Fruit fly (Drosophila melanogaster) whole organism, adult: ENCODE data around the gene CG43731.

ENCODE experiments used
- Hr96 ChIP-seq: fragments of 200-800 bp; sonication (Bioruptor generic); optimal IDR thresholded peaks from 2 replicates; lab custom pipeline; 2016; ENCODE audit warnings: missing biosample characterization, missing genetic modification characterization
- Mnt ChIP-seq: fragments of 200-800 bp; sonication (Bioruptor generic); optimal IDR thresholded peaks from 2 replicates; lab custom pipeline; 2016; ENCODE audit warnings: missing biosample characterization, mild to moderate bottlenecking, missing genetic modification characterization
- bab1 ChIP-seq: fragments of 200-800 bp; sonication (Bioruptor generic); optimal IDR thresholded peaks from 3 replicates; lab custom pipeline; 2019; ENCODE audit warnings: missing biosample characterization, mild to moderate bottlenecking, missing genetic modification characterization, moderate library complexity
- cic ChIP-seq: fragments of 200-800 bp; sonication (Bioruptor generic); optimal IDR thresholded peaks from 2 replicates; lab custom pipeline; 2017; ENCODE audit warnings: missing biosample characterization, mild to moderate bottlenecking, missing genetic modification characterization, moderate library complexity
- pad ChIP-seq: fragments of 200-800 bp; sonication (Bioruptor generic); optimal IDR thresholded peaks from 3 replicates; lab custom pipeline; 2017; ENCODE audit warnings: missing biosample characterization, missing genetic modification characterization, mild to moderate bottlenecking, moderate library complexity, missing genetic modification reagents

DNA sequence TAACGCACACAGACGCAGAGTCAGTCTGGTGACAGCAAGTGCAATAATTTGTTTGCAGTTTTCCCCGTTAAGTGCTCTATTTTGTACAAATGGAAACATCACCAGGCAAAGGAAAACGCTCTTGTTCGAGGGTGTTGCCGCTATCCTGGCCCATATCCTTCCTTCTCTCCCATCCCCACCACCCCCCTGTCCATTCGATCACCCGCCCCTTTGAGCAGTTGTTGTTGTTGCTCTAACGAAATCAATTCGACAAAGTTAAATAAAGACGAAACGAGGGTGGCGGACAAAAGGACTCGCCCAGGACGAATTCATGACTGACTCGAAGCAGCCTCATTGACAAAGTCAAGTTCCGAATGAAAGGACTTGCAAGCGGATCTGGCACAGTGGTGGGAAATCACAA, 12.5 kb upstream of the CG43731 start:
- TF ChIP-seq pad, result no peak
- TF ChIP-seq Mnt (GFP tag; lab: Kevin White, UChicago), result no peak
- TF ChIP-seq cic, result no peak
- no peak for TF ChIP-seq bab1 (GFP tag; lab: Kevin White, UChicago)
- TF ChIP-seq Hr96 (GFP tag; lab: Kevin White, UChicago), result no peak
